Fruit fly (Drosophila melanogaster): ENCODE data around the gene wuho.

DNA sequence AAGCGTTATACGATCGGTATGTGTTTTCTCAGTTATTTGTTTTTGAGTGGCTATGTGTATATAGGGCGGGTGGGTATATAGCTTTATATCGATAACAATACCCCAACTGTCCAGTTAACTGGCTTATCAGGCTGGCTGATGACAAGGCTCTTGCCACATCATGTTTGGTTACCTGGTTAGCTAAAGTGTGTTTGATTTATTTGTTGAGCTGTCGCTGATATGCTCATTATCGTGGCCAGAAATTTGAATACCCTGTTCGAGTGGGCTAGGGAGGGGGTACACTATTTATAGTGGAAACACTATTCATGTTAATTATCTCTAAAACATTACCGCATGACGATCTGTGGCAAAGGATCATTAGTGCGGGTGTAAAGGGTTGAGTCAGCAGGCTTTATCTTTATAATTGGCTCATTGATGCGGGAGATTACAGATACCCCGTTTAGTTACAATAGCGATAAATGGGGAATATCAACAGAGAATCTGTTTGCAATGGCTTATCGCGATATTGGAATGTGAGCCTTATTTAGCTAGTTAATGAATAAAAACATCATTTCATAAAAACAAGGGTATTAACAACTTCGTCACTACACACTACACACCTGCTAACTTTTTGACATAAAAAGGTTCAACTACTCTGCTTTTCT, 34.9 kb upstream of the wuho start:
- no peak for TF ChIP-seq CG10348 (GFP tag; IDR thresholded peaks at IDR 0.05)
- no peak for TF ChIP-seq CG13204 (GFP tag; optimal IDR thresholded peaks at IDR 0.05)
- TF ChIP-seq CG34367 (tag; optimal IDR thresholded peaks at IDR 0.05), result no peak
- no peak for TF ChIP-seq Ets98B (GFP tag; IDR thresholded peaks at IDR 0.05)
- TF ChIP-seq CG4496 (GFP tag; IDR thresholded peaks at IDR 0.05), result no peak
- TF ChIP-seq rn (GFP tag; IDR thresholded peaks at IDR 0.05), result no peak
- TF ChIP-seq CG8301 (tag; optimal IDR thresholded peaks at IDR 0.05), result no peak
- TF ChIP-seq EcR (GFP tag; optimal IDR thresholded peaks at IDR 0.05), result no peak

Measured in whole organism, pupa.